Worm (Caenorhabditis elegans) whole organism, L3 larva: Measurements from ENCODE around the gene feh-1.

ENCODE experiments used
- R02D3.7 ChIP-seq: fragments of 150-350 bp; optimal IDR thresholded peaks from 2 replicates; lab custom pipeline; 2014; ENCODE audit warnings: missing biosample characterization, missing genetic modification characterization
- ZK546.5 ChIP-seq: sonication (generic microtip); optimal IDR thresholded peaks from 2 replicates; lab custom pipeline; 2017; ENCODE audit warnings: missing biosample characterization, missing genetic modification characterization
- aly-2 ChIP-seq: fragments of 150-350 bp; optimal IDR thresholded peaks from 2 replicates; lab custom pipeline; 2014; ENCODE audit warnings: missing biosample characterization, missing genetic modification characterization
- ama-1 ChIP-seq: fragments of 150-350 bp; optimal IDR thresholded peaks from 2 replicates; lab custom pipeline; 2018
- ceh-16 ChIP-seq: sonication (generic microtip); optimal IDR thresholded peaks from 2 replicates; lab custom pipeline; 2017; ENCODE audit warnings: missing biosample characterization, missing genetic modification characterization
- ceh-28 ChIP-seq: fragments of 150-350 bp; optimal IDR thresholded peaks from 2 replicates; lab custom pipeline; 2014; ENCODE audit warnings: missing biosample characterization, missing genetic modification reagents, missing genetic modification characterization
- ceh-82 ChIP-seq: fragments of 150-350 bp; optimal IDR thresholded peaks from 2 replicates; lab custom pipeline; 2014; ENCODE audit warnings: missing biosample characterization, missing genetic modification characterization
- daf-12 ChIP-seq: fragments of 150-350 bp; optimal IDR thresholded peaks from 2 replicates; lab custom pipeline; 2014; ENCODE audit warnings: missing biosample characterization, missing genetic modification reagents, missing genetic modification characterization
- egl-27 ChIP-seq: sonication (generic microtip); optimal IDR thresholded peaks from 4 replicates; lab custom pipeline; 2017; ENCODE audit warnings: missing biosample characterization, missing genetic modification reagents, missing genetic modification characterization
- egl-5 ChIP-seq: fragments of 150-350 bp; optimal IDR thresholded peaks from 2 replicates; lab custom pipeline; 2017; ENCODE audit warnings: missing biosample characterization, missing genetic modification reagents, missing genetic modification characterization, inconsistent platforms
- elt-1 ChIP-seq: fragments of 150-350 bp; optimal IDR thresholded peaks from 2 replicates; lab custom pipeline; 2014; ENCODE audit warnings: missing biosample characterization, missing genetic modification characterization
- elt-2 ChIP-seq: sonication (generic microtip); optimal IDR thresholded peaks from 2 replicates; lab custom pipeline; 2016; ENCODE audit warnings: missing genetic modification reagents, mild to moderate bottlenecking, missing genetic modification characterization, missing compliant biosample characterization
- elt-3 ChIP-seq, 3 experiments: fragments of 150-350 bp in 1 of 3; sonication (generic microtip) in 2 of 3; optimal IDR thresholded peaks; 2 replicates in 2 of 3; 4 replicates in 1 of 3; lab custom pipeline; 2014 to 2017; ENCODE audit warnings: missing biosample characterization in 3 of 3, missing genetic modification characterization in 3 of 3
- eor-1 ChIP-seq, 2 experiments: fragments of 150-350 bp; optimal IDR thresholded peaks; 2 replicates each; lab custom pipeline; 2014 to 2018; ENCODE audit warnings: missing biosample characterization in 2 of 2, missing genetic modification characterization in 2 of 2
- fkh-10 ChIP-seq: sonication (generic microtip); optimal IDR thresholded peaks from 2 replicates; lab custom pipeline; 2017; ENCODE audit warnings: missing biosample characterization, missing genetic modification reagents, missing genetic modification characterization
- fkh-2 ChIP-seq: fragments of 150-350 bp; optimal IDR thresholded peaks from 2 replicates; lab custom pipeline; 2014; ENCODE audit warnings: missing biosample characterization, missing genetic modification reagents, missing genetic modification characterization
- fos-1 ChIP-seq: fragments of 150-350 bp; optimal IDR thresholded peaks from 2 replicates; lab custom pipeline; 2014; ENCODE audit warnings: missing biosample characterization, missing genetic modification characterization
- hmg-11 ChIP-seq: sonication (generic microtip); optimal IDR thresholded peaks from 2 replicates; lab custom pipeline; 2016; ENCODE audit warnings: missing genetic modification characterization, missing compliant biosample characterization
- jun-1 ChIP-seq: fragments of 150-350 bp; optimal IDR thresholded peaks from 2 replicates; lab custom pipeline; 2014; ENCODE audit warnings: missing biosample characterization, missing genetic modification reagents, missing genetic modification characterization
- lin-15B ChIP-seq: fragments of 150-350 bp; optimal IDR thresholded peaks from 2 replicates; lab custom pipeline; 2014; ENCODE audit warnings: missing biosample characterization, missing genetic modification characterization
- lin-39 ChIP-seq: fragments of 150-350 bp; optimal IDR thresholded peaks from 2 replicates; lab custom pipeline; 2018; ENCODE audit warnings: missing biosample characterization, missing genetic modification reagents, missing genetic modification characterization
- lsy-12 ChIP-seq: sonication (generic microtip); optimal IDR thresholded peaks from 2 replicates; lab custom pipeline; 2016; ENCODE audit warnings: mild to moderate bottlenecking, missing genetic modification characterization, missing compliant biosample characterization
- mdl-1 ChIP-seq: fragments of 150-350 bp; optimal IDR thresholded peaks from 2 replicates; lab custom pipeline; 2014; ENCODE audit warnings: missing biosample characterization, missing genetic modification characterization
- mml-1 ChIP-seq: fragments of 150-350 bp; sonication (generic microtip); optimal IDR thresholded peaks from 3 replicates; lab custom pipeline; 2014; ENCODE audit warnings: missing biosample characterization, missing genetic modification characterization
- nfya-1 ChIP-seq: sonication (generic microtip); optimal IDR thresholded peaks from 2 replicates; lab custom pipeline; 2017; ENCODE audit warnings: missing genetic modification characterization, mild to moderate bottlenecking, missing compliant biosample characterization, antibody characterized with exemption, moderate library complexity; ENCODE audit not compliant: insufficient read depth
- nhr-11 ChIP-seq: fragments of 150-350 bp; optimal IDR thresholded peaks from 2 replicates; lab custom pipeline; 2014; ENCODE audit warnings: missing biosample characterization, missing genetic modification characterization
- nhr-12 ChIP-seq: fragments of 150-350 bp; optimal IDR thresholded peaks from 2 replicates; lab custom pipeline; 2014; ENCODE audit warnings: missing biosample characterization, missing genetic modification characterization
- nhr-23 ChIP-seq: fragments of 150-350 bp; optimal IDR thresholded peaks from 2 replicates; lab custom pipeline; 2014; ENCODE audit warnings: missing biosample characterization, missing genetic modification reagents, missing genetic modification characterization
- nhr-237 ChIP-seq: fragments of 150-350 bp; optimal IDR thresholded peaks from 2 replicates; lab custom pipeline; 2014; ENCODE audit warnings: missing biosample characterization, missing genetic modification characterization
- nhr-25 ChIP-seq: sonication (generic microtip); optimal IDR thresholded peaks from 2 replicates; lab custom pipeline; 2017; ENCODE audit warnings: missing biosample characterization, missing genetic modification characterization
- nhr-28 ChIP-seq: fragments of 150-350 bp; optimal IDR thresholded peaks from 2 replicates; lab custom pipeline; 2014; ENCODE audit warnings: missing biosample characterization, missing genetic modification characterization
- nhr-43 ChIP-seq: sonication (generic microtip); optimal IDR thresholded peaks from 2 replicates; lab custom pipeline; 2016; ENCODE audit warnings: mild to moderate bottlenecking, missing genetic modification characterization, missing compliant biosample characterization; ENCODE audit not compliant: poor library complexity, severe bottlenecking
- nhr-67 ChIP-seq: fragments of 150-350 bp; optimal IDR thresholded peaks from 2 replicates; lab custom pipeline; 2014; ENCODE audit warnings: missing biosample characterization, missing genetic modification characterization
- nhr-76 ChIP-seq: fragments of 150-350 bp; sonication (generic microtip); optimal IDR thresholded peaks from 5 replicates; lab custom pipeline; 2014; ENCODE audit warnings: missing biosample characterization, missing genetic modification characterization
- nhr-77 ChIP-seq: fragments of 150-350 bp; optimal IDR thresholded peaks from 2 replicates; lab custom pipeline; 2014; ENCODE audit warnings: missing biosample characterization, missing genetic modification characterization
- pha-4 ChIP-seq: fragments of 150-350 bp; optimal IDR thresholded peaks from 2 replicates; lab custom pipeline; 2014; ENCODE audit warnings: missing biosample characterization, missing genetic modification reagents, missing genetic modification characterization
- pqm-1 ChIP-seq: fragments of 150-350 bp; optimal IDR thresholded peaks from 2 replicates; lab custom pipeline; 2017; ENCODE audit warnings: missing biosample characterization, missing genetic modification characterization, inconsistent platforms
- sea-2 ChIP-seq: fragments of 150-350 bp; sonication (generic microtip); optimal IDR thresholded peaks from 4 replicates; lab custom pipeline; 2014; ENCODE audit warnings: missing biosample characterization, missing genetic modification reagents, missing genetic modification characterization
- skn-1 ChIP-seq: fragments of 150-350 bp; optimal IDR thresholded peaks from 2 replicates; lab custom pipeline; 2014; ENCODE audit warnings: missing biosample characterization, missing genetic modification characterization
- snpc-4 ChIP-seq: fragments of 150-350 bp; optimal IDR thresholded peaks from 2 replicates; lab custom pipeline; 2014; ENCODE audit warnings: missing biosample characterization, missing genetic modification characterization
- tbx-2 ChIP-seq: sonication (generic microtip); optimal IDR thresholded peaks from 2 replicates; lab custom pipeline; 2016; ENCODE audit warnings: mild to moderate bottlenecking, missing genetic modification characterization, missing compliant biosample characterization
- unc-39 ChIP-seq: sonication (generic microtip); optimal IDR thresholded peaks from 4 replicates; lab custom pipeline; 2017; ENCODE audit warnings: missing biosample characterization, missing genetic modification characterization
- unc-62 ChIP-seq: fragments of 150-350 bp; sonication (generic microtip); optimal IDR thresholded peaks from 4 replicates; lab custom pipeline; 2014; ENCODE audit warnings: missing biosample characterization, missing genetic modification reagents, missing genetic modification characterization
- zag-1 ChIP-seq: fragments of 150-350 bp; optimal IDR thresholded peaks from 2 replicates; lab custom pipeline; 2014; ENCODE audit warnings: missing biosample characterization, missing genetic modification characterization
- ztf-11 ChIP-seq: fragments of 150-350 bp; optimal IDR thresholded peaks from 2 replicates; lab custom pipeline; 2014; ENCODE audit warnings: missing biosample characterization, missing genetic modification characterization
- ztf-4 ChIP-seq: fragments of 150-350 bp; optimal IDR thresholded peaks from 2 replicates; lab custom pipeline; 2014; ENCODE audit warnings: missing biosample characterization, missing genetic modification characterization

feh-1 gene

ce11 chrIII:2528621-2529113 lies 21.1 kb upstream of the feh-1 start, which contains the start of the genes Y54F10AM.15, rbc-2 and ndua-8:
TSS of gene Y54F10AM.15 (minus strand) at chrIII:2528679.
TSS of gene rbc-2 (minus strand) at chrIII:2528689.
TSS of gene ndua-8 (plus strand) at chrIII:2529063.
- TF ChIP-seq eor-1 (tag; optimal IDR thresholded peaks at IDR 0.05; lab: Kevin White, UChicago): no peak
- no peak for TF ChIP-seq nhr-67 (tag; lab: Kevin White, UChicago)
- peak; percentile 91 for TF ChIP-seq lin-39 (tag; lab: Kevin White, UChicago)
- TF ChIP-seq pha-4 (tag; lab: Kevin White, UChicago): peak; percentile 99
- TF ChIP-seq ztf-11 (tag; lab: Kevin White, UChicago): no peak
- peak; percentile 84 for TF ChIP-seq egl-5 (tag; lab: Kevin White, UChicago)
- TF ChIP-seq sea-2: no peak
- TF ChIP-seq lin-15B (tag; lab: Kevin White, UChicago): peak; percentile 97
- no peak for TF ChIP-seq unc-39
- TF ChIP-seq nfya-1 (tag; lab: Kevin White, UChicago): peak; percentile 96
- TF ChIP-seq mdl-1: no peak
- TF ChIP-seq elt-3 (tag; optimal IDR thresholded peaks at IDR 0.05; lab: Kevin White, UChicago): no peak
- peak; percentile 70 for TF ChIP-seq elt-2 (tag; lab: Kevin White, UChicago)
- TF ChIP-seq nhr-43: no peak
- TF ChIP-seq fkh-2 (tag; lab: Kevin White, UChicago): peak; percentile 13
- TF ChIP-seq ama-1 (lab: Kevin White, UChicago): peak; percentile 60
- no peak for TF ChIP-seq nhr-28 (tag; lab: Kevin White, UChicago)
- peak; percentile 76 for TF ChIP-seq lsy-12
- no peak for TF ChIP-seq unc-62
- TF ChIP-seq pqm-1: peak; percentile 80
- TF ChIP-seq nhr-76 (tag; lab: Kevin White, UChicago): no peak
- peak; percentile 69 for TF ChIP-seq hmg-11 (tag; lab: Kevin White, UChicago)
- TF ChIP-seq mml-1 (tag; lab: Kevin White, UChicago): no peak
- TF ChIP-seq nhr-25 (tag; lab: Kevin White, UChicago): peak; percentile 53
- TF ChIP-seq nhr-77 (tag; lab: Kevin White, UChicago): peak; percentile 22
- TF ChIP-seq R02D3.7: peak; percentile 100
- peak; percentile 82 for TF ChIP-seq snpc-4 (tag; lab: Kevin White, UChicago)
- no peak for TF ChIP-seq daf-12
- peak; percentile 73 for TF ChIP-seq tbx-2 (tag; lab: Kevin White, UChicago)
- TF ChIP-seq nhr-23 (tag; lab: Kevin White, UChicago): peak; percentile 96
- peak; percentile 45 for TF ChIP-seq nhr-11
- peak; percentile 42 for TF ChIP-seq egl-27
- TF ChIP-seq ceh-16 (tag; lab: Kevin White, UChicago): no peak
- TF ChIP-seq nhr-237 (tag; lab: Kevin White, UChicago): no peak
- TF ChIP-seq elt-1 (tag; lab: Kevin White, UChicago): peak; percentile 78
- TF ChIP-seq skn-1 (tag; lab: Kevin White, UChicago): peak; percentile 87
- TF ChIP-seq jun-1: peak; percentile 58
- no peak for TF ChIP-seq nhr-12 (tag; lab: Kevin White, UChicago)
- peak; percentile 15 for TF ChIP-seq aly-2 (tag; lab: Kevin White, UChicago)
- TF ChIP-seq ceh-82: peak; percentile 78
- TF ChIP-seq fos-1 (tag; lab: Kevin White, UChicago): no peak
- peak; percentile 41 for TF ChIP-seq ZK546.5 (tag; lab: Kevin White, UChicago)
- TF ChIP-seq ceh-28 (tag; lab: Kevin White, UChicago): peak; percentile 82
- peak; percentile 88 for TF ChIP-seq fkh-10 (GFP tag; lab: Kevin White, UChicago)
- peak; percentile 72 for TF ChIP-seq zag-1 (tag; lab: Kevin White, UChicago)
- TF ChIP-seq ztf-4 (tag; lab: Kevin White, UChicago): peak; percentile 29
- TF ChIP-seq, all 47 proteins: peak for 29
